Worm (Caenorhabditis elegans) whole organism, late embryonic: Measurements from ENCODE around the gene F29B9.12.

Experiments used
- ama-1 ChIP-seq: fragments of 150-350 bp; optimal IDR thresholded peaks from 2 replicates; lab custom pipeline; 2014
- ceh-19 ChIP-seq: fragments of 200-800 bp; sonication (Bioruptor generic); optimal IDR thresholded peaks from 2 replicates; lab custom pipeline; 2018; ENCODE audit warnings: mild to moderate bottlenecking, missing genetic modification characterization, missing compliant biosample characterization
- ceh-6 ChIP-seq: fragments of 200-800 bp; sonication (Bioruptor generic); optimal IDR thresholded peaks from 2 replicates; lab custom pipeline; 2018; ENCODE audit warnings: mild to moderate bottlenecking, missing genetic modification characterization, missing compliant biosample characterization
- dmd-4 ChIP-seq: sonication (generic microtip); optimal IDR thresholded peaks from 2 replicates; lab custom pipeline; 2016; ENCODE audit warnings: borderline replicate concordance, missing genetic modification characterization, missing compliant biosample characterization
- dve-1 ChIP-seq: sonication (generic microtip); optimal IDR thresholded peaks from 2 replicates; lab custom pipeline; 2017; ENCODE audit warnings: antibody characterized with exemption, mild to moderate bottlenecking, missing genetic modification characterization, missing compliant biosample characterization
- elt-4 ChIP-seq: sonication (generic microtip); optimal IDR thresholded peaks from 2 replicates; lab custom pipeline; 2016; ENCODE audit warnings: missing genetic modification characterization, missing compliant biosample characterization
- fkh-10 ChIP-seq: fragments of 150-350 bp; optimal IDR thresholded peaks from 2 replicates; lab custom pipeline; 2014; ENCODE audit warnings: missing biosample characterization, missing genetic modification reagents, missing genetic modification characterization
- fkh-6 ChIP-seq: sonication (generic microtip); optimal IDR thresholded peaks from 2 replicates; lab custom pipeline; 2016; ENCODE audit warnings: missing genetic modification characterization, missing compliant biosample characterization
- hlh-8 ChIP-seq: sonication (generic microtip); optimal IDR thresholded peaks from 2 replicates; lab custom pipeline; 2016; ENCODE audit warnings: missing genotype, missing genetic modification characterization, missing compliant biosample characterization
- lin-11 ChIP-seq: fragments of 200-800 bp; sonication (Bioruptor generic); optimal IDR thresholded peaks from 2 replicates; lab custom pipeline; 2018; ENCODE audit warnings: mild to moderate bottlenecking, missing genetic modification characterization, missing compliant biosample characterization
- mec-3 ChIP-seq: sonication (generic microtip); optimal IDR thresholded peaks from 2 replicates; lab custom pipeline; 2016; ENCODE audit warnings: borderline replicate concordance, missing genetic modification characterization, missing compliant biosample characterization
- pqm-1 ChIP-seq: sonication (generic microtip); optimal IDR thresholded peaks from 2 replicates; lab custom pipeline; 2016; ENCODE audit warnings: missing genetic modification characterization, missing compliant biosample characterization
- unc-86 ChIP-seq: sonication (generic microtip); optimal IDR thresholded peaks from 2 replicates; lab custom pipeline; 2016; ENCODE audit warnings: missing genetic modification characterization, missing compliant biosample characterization

- no peak for TF ChIP-seq pqm-1 (tag; lab: Kevin White, UChicago)
- TF ChIP-seq ceh-6 (GFP tag; lab: Kevin White, UChicago): no peak
- TF ChIP-seq ama-1: no peak
- TF ChIP-seq ceh-19: no peak
- no peak for TF ChIP-seq unc-86 (tag; lab: Kevin White, UChicago)
- no peak for TF ChIP-seq fkh-6
- TF ChIP-seq dmd-4 (tag; lab: Kevin White, UChicago): no peak
- no peak for TF ChIP-seq fkh-10
- no peak for TF ChIP-seq elt-4
- TF ChIP-seq mec-3 (tag; lab: Kevin White, UChicago): no peak
- no peak for TF ChIP-seq dve-1 (tag; lab: Kevin White, UChicago)
- TF ChIP-seq hlh-8: no peak
- TF ChIP-seq lin-11: no peak
Measured at ce11 chrIV:4683149-4683548, 13.8 kb downstream of the F29B9.12 start.
